Worm (Caenorhabditis elegans): Measurements from ENCODE around the gene rsu-1.
A peak's percentile ranks its signal among the peaks of the same experiment; 100 is the strongest.

rsu-1 gene

DNA sequence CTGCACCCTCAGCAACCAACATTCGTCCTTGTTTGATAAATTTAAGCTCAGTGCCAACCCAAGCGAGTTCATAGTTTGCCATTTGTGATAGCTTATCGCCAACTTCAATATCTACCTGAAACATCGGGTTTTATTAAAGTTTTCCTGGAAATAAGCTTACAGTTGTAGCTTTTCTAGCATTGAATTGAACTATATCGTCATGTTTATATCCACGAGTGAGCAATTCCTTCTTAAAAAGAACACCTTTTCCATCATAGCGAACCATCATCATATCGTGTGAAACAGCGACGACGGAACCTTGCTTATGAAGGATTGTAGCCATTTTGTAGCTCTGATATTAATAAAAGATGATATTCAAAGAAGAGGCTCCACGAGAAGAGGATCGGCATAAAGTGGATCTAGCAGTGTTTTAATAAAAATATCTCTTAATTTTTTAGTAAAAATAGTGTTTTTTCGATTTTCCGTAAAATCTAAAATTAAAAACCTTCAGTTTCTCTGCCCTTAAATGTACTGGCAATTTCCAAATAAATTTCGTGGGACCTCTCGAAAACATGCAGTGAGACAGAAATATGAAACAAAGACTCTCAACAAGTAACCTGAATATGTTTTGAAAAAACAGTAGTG lies 30.5 kb downstream of the rsu-1 start, which contains the start of gene M01F1.8:
Gene M01F1.8 (minus strand): TSS at position 335 of the 624 bp plus-strand sequence.
- TF ChIP-seq ceh-16 (tag; optimal IDR thresholded peaks at IDR 0.05) (no peak), nhr-77 (tag; optimal IDR thresholded peaks at IDR 0.05) (peak; percentile 18)

ce11 chrIII:3503286-3503685 lies 31.5 kb downstream of the rsu-1 start, which contains the start of gene rpl-16:
TSS of gene rpl-16 (minus strand) at chrIII:3503604.
- TF ChIP-seq ZK546.5 (tag; optimal IDR thresholded peaks at IDR 0.05) (no peak), sea-2 (GFP tag; optimal IDR thresholded peaks at IDR 0.05) (no peak), mdl-1 (tag; optimal IDR thresholded peaks at IDR 0.05) (no peak), nhr-23 (tag; optimal IDR thresholded peaks at IDR 0.05) (no peak), aly-2 (tag; optimal IDR thresholded peaks at IDR 0.05) (no peak), eor-1 (tag; optimal IDR thresholded peaks at IDR 0.05) (no peak), lin-39 (tag; optimal IDR thresholded peaks at IDR 0.05) (no peak), elt-2 (tag; optimal IDR thresholded peaks at IDR 0.05) (no peak), tbx-2 (tag; optimal IDR thresholded peaks at IDR 0.05) (no peak), ama-1 (optimal IDR thresholded peaks at IDR 0.05) (no peak), elt-1 (tag; optimal IDR thresholded peaks at IDR 0.05) (no peak), mml-1 (tag; optimal IDR thresholded peaks at IDR 0.05) (no peak), nhr-11 (tag; optimal IDR thresholded peaks at IDR 0.05) (no peak), R02D3.7 (tag; optimal IDR thresholded peaks at IDR 0.05) (no peak), daf-12 (tag; optimal IDR thresholded peaks at IDR 0.05) (no peak), nfya-1 (tag; optimal IDR thresholded peaks at IDR 0.05; ENCODE audit: insufficient read depth) (no peak), ztf-4 (tag; optimal IDR thresholded peaks at IDR 0.05) (no peak)

DNA sequence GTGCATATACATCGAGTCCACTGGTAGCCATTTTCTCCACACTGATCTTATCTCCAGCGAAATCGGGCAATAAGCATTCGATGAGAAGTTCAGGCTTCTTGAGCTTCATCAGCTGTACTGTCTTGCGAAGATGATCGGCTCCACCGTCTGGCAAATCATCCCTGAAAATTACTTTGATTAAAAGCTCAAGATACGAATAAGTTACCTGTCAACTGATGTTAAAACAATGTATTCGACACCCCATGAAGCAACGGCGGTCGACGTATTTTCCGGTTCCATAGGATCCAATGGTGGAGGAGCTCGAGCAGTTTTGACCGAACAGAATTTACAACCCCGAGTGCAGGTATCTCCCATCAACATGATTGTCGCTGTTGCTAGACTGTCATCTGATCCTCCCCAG lies 32.4 kb downstream of the rsu-1 start:
- no peak for TF ChIP-seq egl-5 (tag; optimal IDR thresholded peaks at IDR 0.05)
- TF ChIP-seq nfya-1 (tag; optimal IDR thresholded peaks at IDR 0.05; ENCODE audit: insufficient read depth) = no peak
- no peak for TF ChIP-seq aly-2 (tag; optimal IDR thresholded peaks at IDR 0.05)
- TF ChIP-seq nhr-67 (tag; optimal IDR thresholded peaks at IDR 0.05) = no peak
- TF ChIP-seq elt-1 (tag; optimal IDR thresholded peaks at IDR 0.05) = no peak

- TF ChIP-seq nhr-77 (tag; optimal IDR thresholded peaks at IDR 0.05) (no peak), nhr-25 (tag; optimal IDR thresholded peaks at IDR 0.05) (peak; percentile 93), mdl-1 (tag; optimal IDR thresholded peaks at IDR 0.05) (no peak), ztf-4 (tag; optimal IDR thresholded peaks at IDR 0.05) (peak; percentile 73), fos-1 (tag; optimal IDR thresholded peaks at IDR 0.05) (no peak), skn-1 (tag; optimal IDR thresholded peaks at IDR 0.05) (peak; percentile 60), elt-1 (tag; optimal IDR thresholded peaks at IDR 0.05) (no peak), nfya-1 (tag; optimal IDR thresholded peaks at IDR 0.05; ENCODE audit: insufficient read depth) (peak; percentile 94), tbx-2 (tag; optimal IDR thresholded peaks at IDR 0.05) (no peak), zag-1 (tag; optimal IDR thresholded peaks at IDR 0.05) (no peak), pqm-1 (tag; optimal IDR thresholded peaks at IDR 0.05) (peak; percentile 73), aly-2 (tag; optimal IDR thresholded peaks at IDR 0.05) (no peak), nhr-237 (tag; optimal IDR thresholded peaks at IDR 0.05) (no peak), hmg-11 (tag; optimal IDR thresholded peaks at IDR 0.05) (peak; percentile 79), ceh-9 (tag; optimal IDR thresholded peaks at IDR 0.05) (no peak), nhr-12 (tag; optimal IDR thresholded peaks at IDR 0.05) (no peak), nhr-67 (tag; optimal IDR thresholded peaks at IDR 0.05) (no peak), elt-2 (tag; optimal IDR thresholded peaks at IDR 0.05) (peak; percentile 47), elt-3 (tag; optimal IDR thresholded peaks at IDR 0.05) (no peak), mml-1 (tag; optimal IDR thresholded peaks at IDR 0.05) (no peak), snpc-4 (tag; optimal IDR thresholded peaks at IDR 0.05) (peak; percentile 73), jun-1 (tag; optimal IDR thresholded peaks at IDR 0.05) (peak; percentile 70), daf-12 (tag; optimal IDR thresholded peaks at IDR 0.05) (no peak), egl-27 (tag; optimal IDR thresholded peaks at IDR 0.05) (no peak), nhr-28 (tag; optimal IDR thresholded peaks at IDR 0.05) (no peak), pha-4 (tag; optimal IDR thresholded peaks at IDR 0.05) (peak; percentile 91), lsy-12 (tag; optimal IDR thresholded peaks at IDR 0.05) (peak; percentile 49), eor-1 (tag; optimal IDR thresholded peaks at IDR 0.05) (no peak), fkh-10 (GFP tag; optimal IDR thresholded peaks at IDR 0.05) (peak; percentile 39), lin-39 (tag; optimal IDR thresholded peaks at IDR 0.05) (peak; percentile 67), lin-15B (tag; optimal IDR thresholded peaks at IDR 0.05) (peak; percentile 90), ztf-11 (tag; optimal IDR thresholded peaks at IDR 0.05) (no peak), nhr-23 (tag; optimal IDR thresholded peaks at IDR 0.05) (peak; percentile 84), sea-2 (GFP tag; optimal IDR thresholded peaks at IDR 0.05) (no peak), nhr-11 (tag; optimal IDR thresholded peaks at IDR 0.05) (no peak), nhr-76 (tag; optimal IDR thresholded peaks at IDR 0.05) (no peak), ceh-28 (tag; optimal IDR thresholded peaks at IDR 0.05) (peak; percentile 44), unc-39 (tag; optimal IDR thresholded peaks at IDR 0.05) (no peak), egl-5 (tag; optimal IDR thresholded peaks at IDR 0.05) (peak; percentile 83), ceh-16 (tag; optimal IDR thresholded peaks at IDR 0.05) (no peak), R02D3.7 (tag; optimal IDR thresholded peaks at IDR 0.05) (peak; percentile 57), unc-62 (GFP tag; optimal IDR thresholded peaks at IDR 0.05) (no peak)
Observed at ce11 chrIII:3505051-3505548, 33.3 kb downstream of the rsu-1 start, which contains the start of gene lias-1. TSS of gene lias-1 (minus strand) at chrIII:3505101.
